Worm (Caenorhabditis elegans): ENCODE results near the gene gpdh-2.

Gene gpdh-2

ce11 chrIII:9858061-9858460 is 922 bp downstream of the gpdh-2 start:
- TF ChIP-seq ceh-90 (tag; optimal IDR thresholded peaks at IDR 0.05) (no peak), C16A3.4 (tag; optimal IDR thresholded peaks at IDR 0.05) (no peak), efl-1 (optimal IDR thresholded peaks at IDR 0.05) (no peak), efl-1 (GFP tag; optimal IDR thresholded peaks at IDR 0.05 in 1 of 2) (peak in 1 of 2 experiments; percentile 92), elt-2 (tag; optimal IDR thresholded peaks at IDR 0.05) (peak; percentile 46), nhr-12 (tag; optimal IDR thresholded peaks at IDR 0.05) (no peak), rnt-1 (tag; optimal IDR thresholded peaks at IDR 0.05) (no peak), elt-3 (tag; optimal IDR thresholded peaks at IDR 0.05) (peak in 1 of 6 experiments; percentile 0), lin-14 (GFP tag; optimal IDR thresholded peaks at IDR 0.05) (no peak), pag-3 (tag; optimal IDR thresholded peaks at IDR 0.05; ENCODE audit: borderline replicate concordance, insufficient read depth) (no peak), pax-3 (tag; optimal IDR thresholded peaks at IDR 0.05) (no peak), tlp-1 (tag; optimal IDR thresholded peaks at IDR 0.05) (no peak), nhr-90 (tag; optimal IDR thresholded peaks at IDR 0.05; ENCODE audit: poor library complexity) (no peak), sup-37 (GFP tag; optimal IDR thresholded peaks at IDR 0.05) (no peak), lin-13 (GFP tag; optimal IDR thresholded peaks at IDR 0.05) (no peak), mdl-1 (tag; optimal IDR thresholded peaks at IDR 0.05) (no peak), grh-1 (GFP tag; IDR thresholded peaks at IDR 0.05) (no peak), swsn-7 (tag; optimal IDR thresholded peaks at IDR 0.05) (no peak), alr-1 (tag; optimal IDR thresholded peaks at IDR 0.05; ENCODE audit: borderline replicate concordance) (no peak), mef-2 (tag; optimal IDR thresholded peaks at IDR 0.05) (no peak), aly-2 (tag; optimal IDR thresholded peaks at IDR 0.05) (no peak), C34B4.2 (tag; optimal IDR thresholded peaks at IDR 0.05) (no peak), dsc-1 (tag; optimal IDR thresholded peaks at IDR 0.05) (no peak), nhr-47 (tag; optimal IDR thresholded peaks at IDR 0.05) (no peak), nhr-71 (tag; optimal IDR thresholded peaks at IDR 0.05) (peak; percentile 14), aha-1 (tag; optimal IDR thresholded peaks at IDR 0.05) (no peak), ets-5 (GFP tag; IDR thresholded peaks at IDR 0.05) (no peak), nhr-84 (tag; optimal IDR thresholded peaks at IDR 0.05) (no peak)

- TF ChIP-seq nhr-71 (tag; optimal IDR thresholded peaks at IDR 0.05), result peak; percentile 16
- TF ChIP-seq C04F5.9 (tag; optimal IDR thresholded peaks at IDR 0.05), result no peak
- TF ChIP-seq nhr-90 (tag; optimal IDR thresholded peaks at IDR 0.05; ENCODE audit: poor library complexity), result peak; percentile 36
- peak; percentile 3 for TF ChIP-seq blmp-1 (tag; optimal IDR thresholded peaks at IDR 0.05)
- peak in 1 of 2 experiments; percentile 13 for TF ChIP-seq lsy-2 (tag; optimal IDR thresholded peaks at IDR 0.05)
- TF ChIP-seq efl-1 (optimal IDR thresholded peaks at IDR 0.05), result no peak
- TF ChIP-seq efl-1 (GFP tag; optimal IDR thresholded peaks at IDR 0.05 in 1 of 2), result peak in 1 of 2 experiments; percentile 15
- TF ChIP-seq nhr-85 (tag), result peak; percentile 45
- TF ChIP-seq elt-2 (tag; optimal IDR thresholded peaks at IDR 0.05), result no peak
- peak; percentile 19 for TF ChIP-seq lin-14 (GFP tag; optimal IDR thresholded peaks at IDR 0.05)
Observed at ce11 chrIII:9857110-9857509, 1.9 kb downstream of the gpdh-2 start.

- TF ChIP-seq efl-1 (optimal IDR thresholded peaks at IDR 0.05) (no peak), efl-1 (GFP tag; optimal IDR thresholded peaks at IDR 0.05 in 1 of 2) (peak in 1 of 2 experiments; percentile 68), pax-3 (tag; optimal IDR thresholded peaks at IDR 0.05) (no peak)
Observed at ce11 chrIII:9854960-9855359, 4.0 kb downstream of the gpdh-2 start.

ce11 chrIII:9853667-9854620 is 5.0 kb downstream of the gpdh-2 start:
- TF ChIP-seq efl-1 (optimal IDR thresholded peaks at IDR 0.05), result no peak
- peak in 1 of 2 experiments; percentile 71 for TF ChIP-seq efl-1 (GFP tag; optimal IDR thresholded peaks at IDR 0.05 in 1 of 2)
- no peak for TF ChIP-seq grh-1 (GFP tag; IDR thresholded peaks at IDR 0.05)
- no peak for TF ChIP-seq nhr-71 (tag; optimal IDR thresholded peaks at IDR 0.05)
- no peak for TF ChIP-seq lin-13 (GFP tag; optimal IDR thresholded peaks at IDR 0.05)
